Worm (Caenorhabditis elegans) whole organism, L2 larva: Measurements from ENCODE around the gene col-168.

Experiments used
- ZK546.5 ChIP-seq: sonication (generic microtip); optimal IDR thresholded peaks from 2 replicates; lab custom pipeline; 2017; ENCODE audit warnings: missing biosample characterization, missing genetic modification characterization
- ceh-82 ChIP-seq: fragments of 150-350 bp; optimal IDR thresholded peaks from 2 replicates; lab custom pipeline; 2014; ENCODE audit warnings: missing biosample characterization, missing genetic modification characterization
- elt-1 ChIP-seq: fragments of 150-350 bp; optimal IDR thresholded peaks from 2 replicates; lab custom pipeline; 2014; ENCODE audit warnings: missing biosample characterization, missing genetic modification characterization
- lin-39 ChIP-seq: fragments of 150-350 bp; optimal IDR thresholded peaks from 2 replicates; lab custom pipeline; 2014; ENCODE audit warnings: missing biosample characterization, missing genetic modification reagents, missing genetic modification characterization
- zag-1 ChIP-seq: fragments of 150-350 bp; optimal IDR thresholded peaks from 2 replicates; lab custom pipeline; 2014; ENCODE audit warnings: missing biosample characterization, missing genetic modification characterization

ce11 chrX:6299641-6300240, 26.4 kb upstream of the col-168 start, which contains the start of gene cest-16:
- TF ChIP-seq elt-1 (tag; lab: Kevin White, UChicago) = no peak
- no peak for TF ChIP-seq lin-39 (tag; lab: Kevin White, UChicago)
- no peak for TF ChIP-seq zag-1 (tag; lab: Kevin White, UChicago)
- no peak for TF ChIP-seq ceh-82
- no peak for TF ChIP-seq ZK546.5 (tag; lab: Kevin White, UChicago)
